Worm (Caenorhabditis elegans) whole organism, dauer: Measurements from ENCODE around the gene srsx-19.

Experiments
- unc-62 ChIP-seq: sonication (generic microtip); optimal IDR thresholded peaks from 2 replicates; lab custom pipeline; 2017; ENCODE audit warnings: missing biosample characterization, missing genetic modification reagents, missing genetic modification characterization

srsx-19 gene

ce11 chrV:13876529-13876928 lies 10.9 kb upstream of the srsx-19 start, which contains the start of gene T22G5.1:
Gene T22G5.1, plus strand, starts transcription at chrV:13876829.
- TF ChIP-seq unc-62: no peak

ce11 chrV:13878226-13878625 lies 9.2 kb upstream of the srsx-19 start:
- TF ChIP-seq unc-62: no peak

- no peak for TF ChIP-seq unc-62
Observed at ce11 chrV:13879241-13879640, 8.2 kb upstream of the srsx-19 start, which contains the start of gene lbp-7. Gene lbp-7, plus strand, starts transcription at chrV:13879552.

- TF ChIP-seq unc-62: no peak
Observed at ce11 chrV:13880163-13880562, 7.3 kb upstream of the srsx-19 start.

ce11 chrV:13880607-13881006 lies 6.9 kb upstream of the srsx-19 start, which contains the start of gene T22G5.3:
Gene T22G5.3, plus strand, starts transcription at chrV:13880907.
- no peak for TF ChIP-seq unc-62

- TF ChIP-seq unc-62: no peak
Observed at ce11 chrV:13889516-13889915, 2.1 kb downstream of the srsx-19 start, which contains the start of gene spp-12. Gene spp-12, plus strand, starts transcription at chrV:13889816.

- no peak for TF ChIP-seq unc-62
Observed at ce11 chrV:13890473-13890872, 3.0 kb downstream of the srsx-19 start, which contains the start of gene lbp-8. Gene lbp-8, plus strand, starts transcription at chrV:13890773.

ce11 chrV:13891489-13891888 lies 4.0 kb downstream of the srsx-19 start:
- TF ChIP-seq unc-62: no peak

- TF ChIP-seq unc-62: no peak
Observed at ce11 chrV:13892457-13893375, 5.3 kb downstream of the srsx-19 start, which contains the start of gene sptl-3. Gene sptl-3, plus strand, starts transcription at chrV:13893325.

- TF ChIP-seq unc-62: no peak
Observed at ce11 chrV:13893583-13893982, 6.1 kb downstream of the srsx-19 start.

ce11 chrV:13898356-13898755 lies 10.9 kb downstream of the srsx-19 start, which contains the start of gene cyp-35C1:
Gene cyp-35C1, minus strand, starts transcription at chrV:13898487.
- no peak for TF ChIP-seq unc-62

- TF ChIP-seq unc-62: no peak
Observed at ce11 chrV:13899213-13899612, 11.8 kb downstream of the srsx-19 start, which contains the start of gene oac-3. Gene oac-3, plus strand, starts transcription at chrV:13899513.

- TF ChIP-seq unc-62: no peak
Observed at ce11 chrV:13902495-13902894, 15.0 kb downstream of the srsx-19 start, which contains the start of gene C06B3.1. Gene C06B3.1, plus strand, starts transcription at chrV:13902795.

- TF ChIP-seq unc-62: no peak
Observed at ce11 chrV:13904446-13904845, 17.0 kb downstream of the srsx-19 start, which contains the start of gene stdh-3. Gene stdh-3, plus strand, starts transcription at chrV:13904611.

- TF ChIP-seq unc-62: no peak
Observed at ce11 chrV:13906166-13906565, 18.7 kb downstream of the srsx-19 start, which contains the start of gene stdh-1. Gene stdh-1, plus strand, starts transcription at chrV:13906492.

ce11 chrV:13907557-13908104 lies 20.2 kb downstream of the srsx-19 start:
- TF ChIP-seq unc-62: no peak
